Fruit fly (Drosophila melanogaster) whole organism, embryonic: ENCODE results near the gene chb.
A peak's percentile ranks its signal among the peaks of the same experiment; 100 is the strongest.

Experiments used
- Asciz ChIP-seq: fragments of 200-800 bp; sonication (Bioruptor generic); optimal IDR thresholded peaks from 2 replicates; lab custom pipeline; 2017; ENCODE audit warnings: missing biosample characterization, mild to moderate bottlenecking, missing genetic modification characterization, missing genetic modification reagents
- Atf6 ChIP-seq: fragments of 200-800 bp; sonication (Bioruptor generic); IDR thresholded peaks from 2 replicates; pipeline ENCODE4 v1.3.6; 2022; ENCODE audit warnings: missing biosample characterization, missing genetic modification characterization
- Awh ChIP-seq: fragments of 200-800 bp; sonication (Bioruptor generic); IDR thresholded peaks from 2 replicates; pipeline ENCODE4, ENCODE4 v1.3.6; 2022; ENCODE audit warnings: missing biosample characterization, missing genetic modification characterization
- CG10147 ChIP-seq: fragments of 200-800 bp; sonication (Bioruptor generic); optimal IDR thresholded peaks from 2 replicates; lab custom pipeline; 2019; ENCODE audit warnings: missing biosample characterization, mild to moderate bottlenecking, missing genetic modification characterization, moderate library complexity
- CG1024 ChIP-seq: fragments of 200-800 bp; sonication (Bioruptor generic); IDR thresholded peaks from 2 replicates; pipeline ENCODE4 v1.3.6; 2022; ENCODE audit warnings: missing biosample characterization, missing genetic modification characterization
- CG10654 ChIP-seq: fragments of 200-800 bp; sonication (Bioruptor generic); optimal IDR thresholded peaks from 2 replicates; lab custom pipeline; 2016; ENCODE audit warnings: missing biosample characterization, missing genetic modification characterization
- CG11093 ChIP-seq: fragments of 200-800 bp; sonication (Bioruptor generic); IDR thresholded peaks from 3 replicates; pipeline ENCODE4 v1.3.6; 2022; ENCODE audit warnings: missing biosample characterization, missing genetic modification characterization
- CG13424 ChIP-seq: fragments of 200-800 bp; sonication (Bioruptor generic); optimal IDR thresholded peaks from 2 replicates; lab custom pipeline; 2019; ENCODE audit warnings: missing biosample characterization, mild to moderate bottlenecking, missing genetic modification characterization, moderate library complexity
- CG13894 ChIP-seq: fragments of 200-800 bp; sonication (Bioruptor generic); optimal IDR thresholded peaks from 3 replicates; lab custom pipeline; 2018; ENCODE audit warnings: missing biosample characterization, mild to moderate bottlenecking, missing genetic modification characterization, moderate library complexity
- CG14014 ChIP-seq: fragments of 200-800 bp; sonication (Bioruptor generic); IDR thresholded peaks from 2 replicates; pipeline ENCODE4 v1.3.6; 2022; ENCODE audit warnings: missing biosample characterization, missing genetic modification characterization
- CG14667 ChIP-seq: fragments of 200-800 bp; sonication (Bioruptor generic); IDR thresholded peaks from 2 replicates; pipeline ENCODE4 v1.3.6; 2022; ENCODE audit warnings: missing biosample characterization, missing genetic modification characterization
- CG1603 ChIP-seq: fragments of 200-800 bp; sonication (Bioruptor generic); optimal IDR thresholded peaks from 2 replicates; lab custom pipeline; 2019; ENCODE audit warnings: missing biosample characterization, mild to moderate bottlenecking, missing genetic modification characterization, moderate library complexity
- CG17385 ChIP-seq: fragments of 200-800 bp; sonication (Bioruptor generic); optimal IDR thresholded peaks from 3 replicates; lab custom pipeline; 2018; ENCODE audit warnings: missing biosample characterization, mild to moderate bottlenecking, missing genetic modification characterization
- CG1832 ChIP-seq: fragments of 200-800 bp; sonication (Bioruptor generic); optimal IDR thresholded peaks from 2 replicates; lab custom pipeline; 2017; ENCODE audit warnings: missing biosample characterization, mild to moderate bottlenecking, missing genetic modification characterization, inconsistent platforms
- CG34422 ChIP-seq: fragments of 200-800 bp; sonication (Bioruptor generic); IDR thresholded peaks from 3 replicates; pipeline ENCODE4 v1.3.6; 2022; ENCODE audit warnings: missing biosample characterization, missing genetic modification characterization
- CG3847 ChIP-seq: fragments of 200-800 bp; sonication (Bioruptor generic); IDR thresholded peaks from 2 replicates; pipeline ENCODE4 v1.3.6; 2022; ENCODE audit warnings: missing biosample characterization, missing genetic modification characterization
- CG4404 ChIP-seq: fragments of 200-800 bp; sonication (Bioruptor generic); IDR thresholded peaks from 2 replicates; pipeline ENCODE4 v1.3.6; 2022; ENCODE audit warnings: missing biosample characterization, missing genetic modification characterization
- CG6175 ChIP-seq: fragments of 200-800 bp; sonication (Bioruptor generic); IDR thresholded peaks from 3 replicates; pipeline ENCODE4 v1.3.6; 2022; ENCODE audit warnings: missing biosample characterization, missing genetic modification characterization
- CG6654 ChIP-seq: fragments of 200-800 bp; sonication (Bioruptor generic); optimal IDR thresholded peaks from 2 replicates; lab custom pipeline; 2017; ENCODE audit warnings: missing biosample characterization, mild to moderate bottlenecking, missing genetic modification characterization
- CG8478 ChIP-seq: fragments of >200 bp; optimal IDR thresholded peaks from 2 replicates; lab custom pipeline; 2018
- Dek ChIP-seq: fragments of 200-800 bp; sonication (Bioruptor generic); optimal IDR thresholded peaks from 3 replicates; lab custom pipeline; 2019; ENCODE audit warnings: missing biosample characterization, mild to moderate bottlenecking, missing genetic modification characterization, moderate library complexity
- E2f1 ChIP-seq: fragments of 200-800 bp; sonication (Bioruptor generic); IDR thresholded peaks from 2 replicates; pipeline ENCODE4 v1.3.6; 2022; ENCODE audit warnings: missing biosample characterization, missing genetic modification characterization
- Elba2 ChIP-seq: fragments of 200-800 bp; sonication (Bioruptor generic); optimal IDR thresholded peaks from 3 replicates; lab custom pipeline; 2016; ENCODE audit warnings: missing biosample characterization, missing genetic modification characterization
- HLH54F ChIP-seq: fragments of 200-800 bp; sonication (Bioruptor generic); optimal IDR thresholded peaks from 3 replicates; lab custom pipeline; 2016; ENCODE audit warnings: missing biosample characterization, missing genetic modification characterization
- HLHmδ ChIP-seq: fragments of 200-800 bp; sonication (Bioruptor generic); optimal IDR thresholded peaks from 2 replicates; lab custom pipeline; 2018; ENCODE audit warnings: missing biosample characterization, mild to moderate bottlenecking, missing genetic modification characterization, moderate library complexity
- Hmr ChIP-seq: fragments of 200-800 bp; sonication (Bioruptor generic); optimal IDR thresholded peaks from 3 replicates; lab custom pipeline; 2017; ENCODE audit warnings: mild to moderate bottlenecking, missing biosample characterization, missing genetic modification reagents, missing genetic modification characterization
- Hr51 ChIP-seq, 2 experiments: fragments of 200-800 bp; sonication (Bioruptor generic); optimal IDR thresholded peaks; 2 replicates in 1 of 2; 3 replicates in 1 of 2; lab custom pipeline; 2016 to 2018; ENCODE audit warnings: missing biosample characterization in 2 of 2, missing genetic modification characterization in 2 of 2, mild to moderate bottlenecking in 1 of 2, moderate library complexity in 1 of 2
- Sox100B ChIP-seq: fragments of 200-800 bp; sonication (Bioruptor generic); optimal IDR thresholded peaks from 3 replicates; lab custom pipeline; 2018; ENCODE audit warnings: missing biosample characterization, mild to moderate bottlenecking, missing genetic modification characterization
- Vsx1 ChIP-seq: fragments of 200-800 bp; sonication (Bioruptor generic); optimal IDR thresholded peaks from 2 replicates; lab custom pipeline; 2017; ENCODE audit warnings: missing biosample characterization, mild to moderate bottlenecking, missing genetic modification characterization, missing genetic modification reagents
- abd-A ChIP-seq: fragments of 200-800 bp; sonication (Bioruptor generic); optimal IDR thresholded peaks from 3 replicates; lab custom pipeline; 2019; ENCODE audit warnings: missing biosample characterization, mild to moderate bottlenecking, missing genetic modification characterization, moderate library complexity
- al ChIP-seq: fragments of 200-800 bp; sonication (Bioruptor generic); IDR thresholded peaks from 2 replicates; pipeline ENCODE4 v1.3.6; 2022; ENCODE audit warnings: missing biosample characterization, missing genetic modification characterization
- ash1 ChIP-seq: fragments of 200-800 bp; sonication (Bioruptor generic); optimal IDR thresholded peaks from 2 replicates; lab custom pipeline; 2018; ENCODE audit warnings: missing biosample characterization, mild to moderate bottlenecking, missing genetic modification characterization
- az2 ChIP-seq: fragments of 200-800 bp; sonication (Bioruptor generic); optimal IDR thresholded peaks from 3 replicates; lab custom pipeline; 2016; ENCODE audit warnings: missing biosample characterization, missing genetic modification characterization
- cg ChIP-seq: fragments of 200-800 bp; sonication (Bioruptor generic); optimal IDR thresholded peaks from 3 replicates; lab custom pipeline; 2019; ENCODE audit warnings: missing biosample characterization, mild to moderate bottlenecking, missing genetic modification characterization, moderate library complexity
- chm ChIP-seq: fragments of 200-800 bp; sonication (Bioruptor generic); IDR thresholded peaks from 2 replicates; pipeline ENCODE4 v1.3.6; 2022; ENCODE audit warnings: missing biosample characterization, missing genetic modification characterization
- chn ChIP-seq: fragments of 200-800 bp; sonication (Bioruptor generic); optimal IDR thresholded peaks from 2 replicates; lab custom pipeline; 2016; ENCODE audit warnings: missing biosample characterization, missing genetic modification characterization
- danr ChIP-seq: fragments of 200-800 bp; sonication (Bioruptor generic); IDR thresholded peaks from 2 replicates; pipeline ENCODE4 v1.3.6; 2022; ENCODE audit warnings: missing biosample characterization, missing genetic modification characterization
- fd3F ChIP-seq: fragments of 200-800 bp; sonication (Bioruptor generic); optimal IDR thresholded peaks from 2 replicates; lab custom pipeline; 2018; ENCODE audit warnings: missing biosample characterization, mild to moderate bottlenecking, missing genetic modification characterization, moderate library complexity
- gce ChIP-seq: fragments of 200-800 bp; sonication (Bioruptor generic); IDR thresholded peaks from 3 replicates; pipeline ENCODE4 v1.3.6; 2022; ENCODE audit warnings: missing biosample characterization, missing genetic modification characterization
- gro ChIP-seq: fragments of 200-800 bp; sonication (Bioruptor generic); optimal IDR thresholded peaks from 2 replicates; lab custom pipeline; 2016; ENCODE audit warnings: missing biosample characterization, missing genetic modification characterization
- gt ChIP-seq: fragments of 200-800 bp; sonication (Bioruptor generic); IDR thresholded peaks from 2 replicates; pipeline ENCODE4 v1.3.6; 2022; ENCODE audit warnings: missing biosample characterization, missing genetic modification characterization
- kah ChIP-seq: fragments of 200-800 bp; sonication (Bioruptor generic); optimal IDR thresholded peaks from 2 replicates; lab custom pipeline; 2018; ENCODE audit warnings: missing biosample characterization, mild to moderate bottlenecking, missing genetic modification characterization
- lola ChIP-seq, 3 experiments: fragments of >200 bp in 2 of 3; fragments of 200-800 bp in 1 of 3; sonication (Bioruptor generic) in 1 of 3; optimal IDR thresholded peaks; 2 replicates each; lab custom pipeline; 2017 to 2019; ENCODE audit warnings: missing biosample characterization in 3 of 3, missing genetic modification characterization in 3 of 3, mild to moderate bottlenecking in 1 of 3, moderate library complexity in 1 of 3
- seq ChIP-seq: fragments of 200-800 bp; sonication (Bioruptor generic); IDR thresholded peaks from 2 replicates; pipeline ENCODE4 v1.3.6; 2022; ENCODE audit warnings: missing biosample characterization, missing genetic modification characterization
- slbo ChIP-seq: fragments of 200-800 bp; sonication (Bioruptor generic); IDR thresholded peaks from 2 replicates; pipeline ENCODE4 v1.3.6; 2022; ENCODE audit warnings: missing biosample characterization, missing genetic modification characterization
- sob ChIP-seq: fragments of 200-800 bp; sonication (Bioruptor generic); IDR thresholded peaks from 2 replicates; pipeline ENCODE4 v1.3.6; 2022; ENCODE audit warnings: missing biosample characterization, missing genetic modification characterization
- tap ChIP-seq: fragments of 200-800 bp; optimal IDR thresholded peaks from 3 replicates; lab custom pipeline; 2019; ENCODE audit warnings: missing biosample characterization, mild to moderate bottlenecking, missing genetic modification characterization, moderate library complexity
- unc-4 ChIP-seq: fragments of 200-800 bp; sonication (Bioruptor generic); IDR thresholded peaks from 2 replicates; pipeline ENCODE4 v1.3.6; 2022; ENCODE audit warnings: missing biosample characterization, missing genetic modification characterization; ENCODE audit not compliant: partially characterized antibody
- vvl ChIP-seq: fragments of 200-800 bp; sonication (Bioruptor generic); IDR thresholded peaks from 2 replicates; pipeline ENCODE4 v1.3.6; 2022; ENCODE audit warnings: missing biosample characterization, missing genetic modification characterization
- wor ChIP-seq: fragments of 200-800 bp; sonication (Bioruptor generic); IDR thresholded peaks from 2 replicates; pipeline ENCODE4 v1.3.6; 2022; ENCODE audit warnings: missing biosample characterization, missing genetic modification characterization

The chb gene

dm6 chr3L:21172527-21173253, at the start of gene chb, which contains the start of gene AsnS (continued):
- TF ChIP-seq abd-A (tag; lab: Kevin White, UChicago) (no peak), HLH54F (GFP tag; lab: Kevin White, UChicago) (peak; percentile 67), slbo (GFP tag; lab: Robert Waterston, UW) (peak; percentile 96), CG13894 (tag; lab: Kevin White, UChicago) (peak; percentile 10), gce (peak; percentile 87), Sox100B (GFP tag; lab: Kevin White, UChicago) (peak; percentile 88), CG10654 (GFP tag; lab: Kevin White, UChicago) (peak; percentile 87), unc-4 (GFP tag; lab: Robert Waterston, UW) (no peak), kah (no peak), CG6654 (GFP tag; lab: Kevin White, UChicago) (peak; percentile 53), CG6175 (GFP tag; lab: Robert Waterston, UW) (peak; percentile 63; the same call in 1 of the 3 replicates), Dek (peak; percentile 95), HLHmδ (no peak), vvl (GFP tag; lab: Robert Waterston, UW) (peak; percentile 96), Awh (GFP tag; lab: Robert Waterston, UW) (peak; percentile 95), az2 (GFP tag; lab: Kevin White, UChicago) (peak; percentile 82), al (GFP tag; lab: Robert Waterston, UW) (peak; percentile 91), Elba2 (no peak), tap (tag; lab: Kevin White, UChicago) (peak; percentile 94), Hr51 (GFP tag; optimal IDR thresholded peaks at IDR 0.05; lab: Kevin White, UChicago) (peak; percentile 52 to 97), gro (GFP tag; lab: Kevin White, UChicago) (peak; percentile 50), Atf6 (GFP tag; lab: Robert Waterston, UW) (peak; percentile 94), CG1603 (tag; lab: Kevin White, UChicago) (peak; percentile 89), CG11093 (GFP tag; lab: Robert Waterston, UW) (peak; percentile 81), seq (peak; percentile 89), chn (peak; percentile 66), CG13424 (tag; lab: Kevin White, UChicago) (peak; percentile 92), CG3847 (GFP tag; lab: Robert Waterston, UW) (peak; percentile 90), CG14014 (GFP tag; lab: Robert Waterston, UW) (peak; percentile 93), CG10147 (peak; percentile 87), CG34422 (GFP tag; lab: Robert Waterston, UW) (peak; percentile 91), chm (GFP tag; lab: Robert Waterston, UW) (peak; percentile 76; the same call in 1 of the 2 replicates), gt (peak; percentile 58), Vsx1 (GFP tag; lab: Kevin White, UChicago) (peak; percentile 81), lola (GFP tag; optimal IDR thresholded peaks at IDR 0.05; lab: Kevin White, UChicago) (peak in 1 of 3 experiments; percentile 63), E2f1 (GFP tag; lab: Robert Waterston, UW) (peak; percentile 96), cg (GFP tag; lab: Kevin White, UChicago) (no peak), danr (GFP tag; lab: Robert Waterston, UW) (peak; percentile 51), fd3F (GFP tag; lab: Kevin White, UChicago) (peak; percentile 95), CG1024 (GFP tag; lab: Robert Waterston, UW) (peak; percentile 81), CG14667 (GFP tag; lab: Robert Waterston, UW) (peak; percentile 82), wor (peak; percentile 85), CG1832 (no peak), Hmr (GFP tag; lab: Kevin White, UChicago) (peak; percentile 88), sob (peak; percentile 89), CG8478 (lab: Kevin White, UChicago) (no peak), Asciz (GFP tag; lab: Kevin White, UChicago) (peak; percentile 91), ash1 (GFP tag; lab: Kevin White, UChicago) (no peak), CG17385 (GFP tag; lab: Kevin White, UChicago) (peak; percentile 89), CG4404 (GFP tag; lab: Robert Waterston, UW) (peak; percentile 70)
